Worm (Caenorhabditis elegans) whole organism, late embryonic: ENCODE results near the gene dmsr-16.

ENCODE experiments used
- F13H6.1 ChIP-seq: sonication (generic microtip); optimal IDR thresholded peaks from 2 replicates; lab custom pipeline; 2016; ENCODE audit warnings: missing genetic modification characterization, missing compliant biosample characterization
- ama-1 ChIP-seq: fragments of 150-350 bp; optimal IDR thresholded peaks from 2 replicates; lab custom pipeline; 2014
- dmd-4 ChIP-seq: sonication (generic microtip); optimal IDR thresholded peaks from 2 replicates; lab custom pipeline; 2016; ENCODE audit warnings: borderline replicate concordance, missing genetic modification characterization, missing compliant biosample characterization
- elt-2 ChIP-seq: sonication (generic microtip); optimal IDR thresholded peaks from 2 replicates; lab custom pipeline; 2016; ENCODE audit warnings: missing genetic modification reagents, missing genetic modification characterization, missing compliant biosample characterization
- fkh-10 ChIP-seq: fragments of 150-350 bp; optimal IDR thresholded peaks from 2 replicates; lab custom pipeline; 2014; ENCODE audit warnings: missing biosample characterization, missing genetic modification reagents, missing genetic modification characterization
- hlh-8 ChIP-seq: sonication (generic microtip); optimal IDR thresholded peaks from 2 replicates; lab custom pipeline; 2016; ENCODE audit warnings: missing genotype, missing genetic modification characterization, missing compliant biosample characterization
- lim-6 ChIP-seq: sonication (generic microtip); optimal IDR thresholded peaks from 2 replicates; lab custom pipeline; 2016; ENCODE audit warnings: missing genetic modification characterization, missing compliant biosample characterization
- nfya-1 ChIP-seq: sonication (generic microtip); optimal IDR thresholded peaks from 2 replicates; lab custom pipeline; 2017; ENCODE audit warnings: missing genetic modification characterization, mild to moderate bottlenecking, missing compliant biosample characterization, antibody characterized with exemption, moderate library complexity
- pha-4 ChIP-seq: fragments of 150-350 bp; optimal IDR thresholded peaks from 2 replicates; lab custom pipeline; 2018; ENCODE audit warnings: missing biosample characterization, missing genetic modification reagents, missing genetic modification characterization
- unc-55 ChIP-seq: sonication (generic microtip); optimal IDR thresholded peaks from 2 replicates; lab custom pipeline; 2017; ENCODE audit warnings: missing biosample characterization, missing genetic modification reagents, missing genetic modification characterization

- no peak for TF ChIP-seq ama-1 (lab: Kevin White, UChicago)
- no peak for TF ChIP-seq hlh-8 (tag; lab: Kevin White, UChicago)
- TF ChIP-seq dmd-4 (tag; lab: Kevin White, UChicago), result no peak
- no peak for TF ChIP-seq unc-55 (GFP tag; lab: Kevin White, UChicago)
- TF ChIP-seq fkh-10 (GFP tag; lab: Kevin White, UChicago), result no peak
- TF ChIP-seq lim-6 (tag; lab: Kevin White, UChicago), result no peak
- TF ChIP-seq nfya-1 (tag; lab: Kevin White, UChicago), result no peak
- TF ChIP-seq F13H6.1 (tag; lab: Kevin White, UChicago), result no peak
- no peak for TF ChIP-seq elt-2 (tag; lab: Kevin White, UChicago)
- no peak for TF ChIP-seq pha-4 (tag; lab: Kevin White, UChicago)
These were observed 35.1 kb downstream of the dmsr-16 start, which contains the start of gene ZC404.16 for ce11 chrV:6773735-6774134.
